Fruit fly (Drosophila melanogaster): ENCODE results near the gene oc.

The oc gene

dm6 chrX:8665576-8666297, 15.3 kb upstream of the oc start (continued):
- TF ChIP-seq CG6791 (GFP tag; IDR thresholded peaks at IDR 0.05; ENCODE audit: partially characterized antibody) (no peak), pros (GFP tag; optimal IDR thresholded peaks at IDR 0.05) (peak; percentile 53), CG1792 (GFP tag; optimal IDR thresholded peaks at IDR 0.05) (no peak), CG4404 (GFP tag; IDR thresholded peaks at IDR 0.05) (peak; percentile 55; the same call in 1 of the 2 replicates), sim (GFP tag; IDR thresholded peaks at IDR 0.05) (no peak), NfI (GFP tag; optimal IDR thresholded peaks at IDR 0.05) (no peak), CG13123 (GFP tag; optimal IDR thresholded peaks at IDR 0.05) (no peak), bowl (GFP tag; IDR thresholded peaks at IDR 0.05) (no peak), wek (GFP tag; optimal IDR thresholded peaks at IDR 0.05) (no peak), Scr (GFP tag; IDR thresholded peaks at IDR 0.05; ENCODE audit: partially characterized antibody) (no peak), run (tag; optimal IDR thresholded peaks at IDR 0.05) (no peak), CG12744 (GFP tag; optimal IDR thresholded peaks at IDR 0.05) (no peak), sc (optimal IDR thresholded peaks at IDR 0.05) (no peak), sc (GFP tag; optimal IDR thresholded peaks at IDR 0.05) (no peak), Hr51 (GFP tag; optimal IDR thresholded peaks at IDR 0.05) (no peak), CG15601 (tag; optimal IDR thresholded peaks at IDR 0.05) (peak; percentile 6), CG33557 (GFP tag; optimal IDR thresholded peaks at IDR 0.05) (peak; percentile 23), Meics (GFP tag; optimal IDR thresholded peaks at IDR 0.05) (no peak), CG14965 (GFP tag; optimal IDR thresholded peaks at IDR 0.05; ENCODE audit: borderline replicate concordance) (no peak), CG1602 (GFP tag; optimal IDR thresholded peaks at IDR 0.05) (no peak), inv (GFP tag; IDR thresholded peaks at IDR 0.05; ENCODE audit: partially characterized antibody) (no peak), Awh (GFP tag; IDR thresholded peaks at IDR 0.05) (no peak), Fer1 (GFP tag; optimal IDR thresholded peaks at IDR 0.05) (no peak), CG6854 (GFP tag; optimal IDR thresholded peaks at IDR 0.05) (no peak), NK7.1 (GFP tag; optimal IDR thresholded peaks at IDR 0.05) (no peak), Dfd (GFP tag; optimal IDR thresholded peaks at IDR 0.05) (no peak), CG17568 (GFP tag; optimal IDR thresholded peaks at IDR 0.05) (no peak), CG7271 (tag; optimal IDR thresholded peaks at IDR 0.05) (no peak), Nf-YC (tag; optimal IDR thresholded peaks at IDR 0.05) (no peak), wdn (GFP tag; IDR thresholded peaks at IDR 0.05) (no peak), pb (GFP tag; optimal IDR thresholded peaks at IDR 0.05) (no peak), phol (tag; optimal IDR thresholded peaks at IDR 0.05) (peak; percentile 15), CG10565 (GFP tag; optimal IDR thresholded peaks at IDR 0.05) (no peak), Doc3 (GFP tag; IDR thresholded peaks at IDR 0.05; ENCODE audit: partially characterized antibody) (no peak), CG4328 (GFP tag; optimal IDR thresholded peaks at IDR 0.05) (no peak), sens (GFP tag) (no peak), amos (GFP tag; IDR thresholded peaks at IDR 0.05; ENCODE audit: partially characterized antibody) (no peak), dimm (GFP tag; IDR thresholded peaks at IDR 0.05) (no peak), CG11398 (GFP tag; optimal IDR thresholded peaks at IDR 0.05) (no peak), ewg (GFP tag; optimal IDR thresholded peaks at IDR 0.05) (no peak), bsh (GFP tag; optimal IDR thresholded peaks at IDR 0.05) (peak in 1 of 2 experiments; percentile 18), CG18262 (tag; optimal IDR thresholded peaks at IDR 0.05) (peak; percentile 47), CG8944 (GFP tag; optimal IDR thresholded peaks at IDR 0.05) (no peak), CG10959 (GFP tag; IDR thresholded peaks at IDR 0.05) (no peak), nerfin-1 (tag; optimal IDR thresholded peaks at IDR 0.05) (no peak), fd102C (GFP tag; optimal IDR thresholded peaks at IDR 0.05) (peak; percentile 12), toy (GFP tag; IDR thresholded peaks at IDR 0.05) (no peak), Mes4 (GFP tag; optimal IDR thresholded peaks at IDR 0.05) (no peak), peb (GFP tag; IDR thresholded peaks at IDR 0.05) (no peak), zfh2 (GFP tag; optimal IDR thresholded peaks at IDR 0.05) (no peak)
